Worm (Caenorhabditis elegans): ENCODE results near the gene C04G6.4.

Gene C04G6.4

DNA sequence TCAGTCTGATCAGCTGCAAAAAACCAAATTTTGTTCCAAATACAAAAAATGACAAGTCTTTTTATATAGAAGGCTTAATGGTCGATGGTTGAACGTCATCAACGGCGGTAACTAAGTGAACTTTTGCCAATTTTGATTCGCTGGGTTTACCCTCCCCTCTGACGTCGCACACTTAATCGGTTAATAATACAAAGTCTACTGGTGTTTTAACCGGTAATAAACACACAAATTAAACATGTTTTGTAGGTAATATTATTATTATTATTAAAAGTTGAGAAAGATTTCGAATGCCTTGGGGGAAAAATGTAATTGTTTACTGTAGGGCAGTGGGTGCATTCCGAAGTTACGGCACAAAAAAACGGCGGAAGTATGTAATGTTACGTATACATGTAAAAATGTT, 22.5 kb downstream of the C04G6.4 start, which contains the start of gene pho-12:
TSS of gene pho-12 (minus strand) at position 101 of the 400 bp plus-strand sequence.
- TF ChIP-seq zag-1 (tag; optimal IDR thresholded peaks at IDR 0.05): no peak
- no peak for TF ChIP-seq dsc-1 (tag; optimal IDR thresholded peaks at IDR 0.05)
- TF ChIP-seq ceh-63 (GFP tag; optimal IDR thresholded peaks at IDR 0.05): no peak
- TF ChIP-seq vab-15 (tag; optimal IDR thresholded peaks at IDR 0.05): no peak
- no peak for TF ChIP-seq xbp-1 (tag; optimal IDR thresholded peaks at IDR 0.05)
- no peak for TF ChIP-seq hlh-17 (GFP tag; optimal IDR thresholded peaks at IDR 0.05; ENCODE audit: borderline replicate concordance)
- no peak for TF ChIP-seq egl-27 (tag; optimal IDR thresholded peaks at IDR 0.05)
- no peak for TF ChIP-seq sptf-1 (tag; optimal IDR thresholded peaks at IDR 0.05)
- no peak for TF ChIP-seq unc-62 (GFP tag; optimal IDR thresholded peaks at IDR 0.05)
- no peak for TF ChIP-seq hpl-2 (GFP tag; optimal IDR thresholded peaks at IDR 0.05)
- TF ChIP-seq fkh-10 (GFP tag; optimal IDR thresholded peaks at IDR 0.05): no peak
- no peak for TF ChIP-seq hlh-4 (tag; optimal IDR thresholded peaks at IDR 0.05)

DNA sequence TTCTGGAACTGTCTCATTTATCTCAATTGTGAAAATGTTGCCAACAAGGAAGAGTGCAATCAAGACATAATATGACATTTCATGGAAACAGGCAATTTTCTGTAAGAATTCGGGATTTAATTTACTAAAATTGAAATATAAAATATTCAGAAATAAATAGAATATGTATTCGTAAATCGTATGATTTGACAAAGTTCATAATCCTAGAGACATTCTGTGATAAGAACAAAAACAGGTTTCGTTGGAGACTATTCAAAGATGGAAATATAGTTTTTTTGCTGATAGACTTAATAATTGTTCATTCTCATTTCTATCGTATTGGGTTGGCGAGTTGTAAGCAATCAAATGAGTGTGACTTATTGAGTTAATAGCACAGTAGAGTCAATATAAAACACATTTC, 25.2 kb downstream of the C04G6.4 start, which contains the start of gene C27A2.12:
TSS of gene C27A2.12 (minus strand) at position 101 of the 400 bp plus-strand sequence.
- TF ChIP-seq mab-9 (GFP tag; IDR thresholded peaks at IDR 0.05): no peak
- no peak for TF ChIP-seq Y116A8C.19 (tag; optimal IDR thresholded peaks at IDR 0.05; ENCODE audit: borderline replicate concordance)
- TF ChIP-seq vab-15 (tag; optimal IDR thresholded peaks at IDR 0.05): no peak
- no peak for TF ChIP-seq unc-62 (GFP tag; optimal IDR thresholded peaks at IDR 0.05)
- no peak for TF ChIP-seq xbp-1 (tag; optimal IDR thresholded peaks at IDR 0.05)
- no peak for TF ChIP-seq aly-2 (tag; optimal IDR thresholded peaks at IDR 0.05)
- TF ChIP-seq ets-5 (GFP tag; IDR thresholded peaks at IDR 0.05): no peak
- no peak for TF ChIP-seq blmp-1 (tag; optimal IDR thresholded peaks at IDR 0.05)
- TF ChIP-seq efl-3 (GFP tag; optimal IDR thresholded peaks at IDR 0.05): no peak
- TF ChIP-seq mef-2 (tag; optimal IDR thresholded peaks at IDR 0.05): no peak
- no peak for TF ChIP-seq lin-39 (tag; optimal IDR thresholded peaks at IDR 0.05)
- no peak for TF ChIP-seq sptf-1 (tag; optimal IDR thresholded peaks at IDR 0.05)
- TF ChIP-seq swsn-7 (tag; optimal IDR thresholded peaks at IDR 0.05): no peak
- no peak for TF ChIP-seq hlh-4 (tag; optimal IDR thresholded peaks at IDR 0.05)
- TF ChIP-seq isw-1 (GFP tag; IDR thresholded peaks at IDR 0.05): no peak
- no peak for TF ChIP-seq sup-37 (GFP tag; optimal IDR thresholded peaks at IDR 0.05)

DNA sequence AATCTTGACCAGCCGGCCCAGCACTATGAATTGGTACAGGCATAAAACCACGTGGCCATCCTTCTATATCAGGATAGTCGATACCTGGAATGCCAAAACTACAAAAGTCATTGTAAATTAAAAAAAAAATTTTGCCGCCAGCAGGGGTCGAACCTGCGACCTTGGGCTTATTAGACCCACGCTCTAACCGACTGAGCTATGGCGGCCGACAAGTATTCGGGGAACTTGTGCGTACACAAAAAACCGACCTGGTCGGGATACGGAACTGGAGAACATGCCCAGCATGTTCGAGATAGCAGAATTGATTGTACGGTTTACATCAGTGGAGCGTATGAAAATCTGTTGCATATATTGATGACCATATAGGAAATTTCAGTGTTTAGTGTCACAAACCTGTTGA, 25.9 kb downstream of the C04G6.4 start:
- TF ChIP-seq elt-2 (tag; optimal IDR thresholded peaks at IDR 0.05): peak; percentile 89
- TF ChIP-seq hpl-2 (GFP tag; optimal IDR thresholded peaks at IDR 0.05): no peak
- no peak for TF ChIP-seq pag-3 (tag; optimal IDR thresholded peaks at IDR 0.05; ENCODE audit: borderline replicate concordance, insufficient read depth)
- TF ChIP-seq C16A3.4 (tag; optimal IDR thresholded peaks at IDR 0.05): peak; percentile 44
- no peak for TF ChIP-seq pqm-1 (tag; optimal IDR thresholded peaks at IDR 0.05)
- TF ChIP-seq mdl-1 (tag; optimal IDR thresholded peaks at IDR 0.05): peak in 1 of 2 experiments; percentile 60
- peak; percentile 74 for TF ChIP-seq nhr-90 (tag; optimal IDR thresholded peaks at IDR 0.05; ENCODE audit: poor library complexity)
- TF ChIP-seq ztf-11 (tag; optimal IDR thresholded peaks at IDR 0.05): no peak
- TF ChIP-seq hlh-17 (GFP tag; optimal IDR thresholded peaks at IDR 0.05; ENCODE audit: borderline replicate concordance): no peak
- peak; percentile 81 for TF ChIP-seq nhr-85 (tag)
- TF ChIP-seq nhr-237 (tag; optimal IDR thresholded peaks at IDR 0.05): no peak
- no peak for TF ChIP-seq blmp-1 (tag; optimal IDR thresholded peaks at IDR 0.05)
- no peak for TF ChIP-seq efl-3 (GFP tag; optimal IDR thresholded peaks at IDR 0.05)
- TF ChIP-seq nhr-76 (tag; optimal IDR thresholded peaks at IDR 0.05): no peak
- peak; percentile 29 for TF ChIP-seq pax-3 (tag; optimal IDR thresholded peaks at IDR 0.05)
- no peak for TF ChIP-seq fkh-8 (tag; optimal IDR thresholded peaks at IDR 0.05)
- peak; percentile 52 for TF ChIP-seq dsc-1 (tag; optimal IDR thresholded peaks at IDR 0.05)
- no peak for TF ChIP-seq nhr-28 (tag; optimal IDR thresholded peaks at IDR 0.05)
- no peak for TF ChIP-seq jun-1 (tag; optimal IDR thresholded peaks at IDR 0.05)
- peak; percentile 70 for TF ChIP-seq nhr-47 (tag; optimal IDR thresholded peaks at IDR 0.05)
- 0 out of 2 replicates have a peak, but pooled peaks have one; percentile 43 for TF ChIP-seq mab-9 (GFP tag; IDR thresholded peaks at IDR 0.05)
- TF ChIP-seq lir-3 (tag; optimal IDR thresholded peaks at IDR 0.05; ENCODE audit: poor library complexity): peak; percentile 38
- TF ChIP-seq snpc-4 (tag; optimal IDR thresholded peaks at IDR 0.05): peak; percentile 98
- TF ChIP-seq vab-15 (tag; optimal IDR thresholded peaks at IDR 0.05): no peak
- TF ChIP-seq ceh-82 (tag; optimal IDR thresholded peaks at IDR 0.05): peak in 2 of 3 experiments; percentile 11
- peak; percentile 26 for TF ChIP-seq F16B12.6 (tag; optimal IDR thresholded peaks at IDR 0.05)
- TF ChIP-seq isw-1 (GFP tag; IDR thresholded peaks at IDR 0.05): no peak; the same call in 1 of the 2 replicates
- TF ChIP-seq nhr-77 (tag; optimal IDR thresholded peaks at IDR 0.05): peak; percentile 23
- no peak for TF ChIP-seq lin-15B (tag; optimal IDR thresholded peaks at IDR 0.05)
- peak; percentile 85 for TF ChIP-seq rnt-1 (tag; optimal IDR thresholded peaks at IDR 0.05)
- TF ChIP-seq lin-35 (GFP tag; optimal IDR thresholded peaks at IDR 0.05): peak; percentile 53 to 77
- peak; percentile 32 for TF ChIP-seq zip-4 (GFP tag; optimal IDR thresholded peaks at IDR 0.05)
